Worm (Caenorhabditis elegans) whole organism, L1 larva: ENCODE measurements around the gene Y57A10C.9.
A peak's percentile ranks its signal among the peaks of the same experiment; 100 is the strongest.

ENCODE experiments used
- aha-1 ChIP-seq: fragments of 150-350 bp; optimal IDR thresholded peaks from 2 replicates; lab custom pipeline; 2014; ENCODE audit warnings: missing biosample characterization, missing genetic modification characterization
- alr-1 ChIP-seq: fragments of 200-800 bp; sonication (Bioruptor generic); optimal IDR thresholded peaks from 2 replicates; lab custom pipeline; 2018; ENCODE audit warnings: borderline replicate concordance, mild to moderate bottlenecking, missing genetic modification characterization, missing compliant biosample characterization
- aly-2 ChIP-seq: fragments of 150-350 bp; optimal IDR thresholded peaks from 2 replicates; lab custom pipeline; 2014; ENCODE audit warnings: missing biosample characterization, missing genetic modification characterization
- ama-1 ChIP-seq: fragments of 150-350 bp; optimal IDR thresholded peaks from 2 replicates; lab custom pipeline; 2014
- blmp-1 ChIP-seq: fragments of 150-350 bp; optimal IDR thresholded peaks from 2 replicates; lab custom pipeline; 2014; ENCODE audit warnings: missing biosample characterization, missing genetic modification characterization
- ceh-8 ChIP-seq: fragments of 200-800 bp; sonication (Bioruptor generic); optimal IDR thresholded peaks from 2 replicates; lab custom pipeline; 2018; ENCODE audit warnings: mild to moderate bottlenecking, missing genetic modification characterization, moderate library complexity, missing compliant biosample characterization
- ceh-88 ChIP-seq: fragments of 200-800 bp; sonication (Bioruptor generic); IDR thresholded peaks from 2 replicates; pipeline ENCODE4 v1.3.6; 2022; ENCODE audit warnings: missing genetic modification characterization, missing compliant biosample characterization
- ces-1 ChIP-seq: fragments of 150-350 bp; optimal IDR thresholded peaks from 2 replicates; lab custom pipeline; 2014; ENCODE audit warnings: missing biosample characterization, missing genetic modification reagents, missing genetic modification characterization
- dpl-1 ChIP-seq, 3 experiments: fragments of 150-350 bp in 2 of 3; sonication (generic microtip) in 1 of 3; optimal IDR thresholded peaks; 2 replicates each; lab custom pipeline; 2014 to 2017; ENCODE audit warnings: missing biosample characterization in 3 of 3, missing genetic modification characterization in 3 of 3, missing genetic modification reagents in 3 of 3
- efl-1 ChIP-seq, 4 experiments: fragments of 150-350 bp; optimal IDR thresholded peaks in 3 of 4; peaks in 1 of 4; 1 replicate in 1 of 4; 2 replicates in 3 of 4; lab custom pipeline; 2014; ENCODE audit warnings: missing biosample characterization in 2 of 4, missing genetic modification characterization in 2 of 4, missing genetic modification reagents in 2 of 4
- efl-3 ChIP-seq: fragments of 200-800 bp; sonication (Bioruptor generic); optimal IDR thresholded peaks from 2 replicates; lab custom pipeline; 2018; ENCODE audit warnings: mild to moderate bottlenecking, missing genetic modification characterization, missing compliant biosample characterization
- egl-13 ChIP-seq: sonication (generic microtip); optimal IDR thresholded peaks from 2 replicates; lab custom pipeline; 2016; ENCODE audit warnings: missing genotype, missing genetic modification reagents, missing genetic modification characterization, missing compliant biosample characterization
- ets-5 ChIP-seq: fragments of 200-800 bp; sonication (Bioruptor generic); IDR thresholded peaks from 2 replicates; pipeline ENCODE4 v1.3.6; 2022; ENCODE audit warnings: missing genetic modification characterization, missing compliant biosample characterization
- hlh-17 ChIP-seq: fragments of 200-800 bp; sonication (Bioruptor generic); optimal IDR thresholded peaks from 2 replicates; lab custom pipeline; 2018; ENCODE audit warnings: missing genetic modification characterization, mild to moderate bottlenecking, missing compliant biosample characterization, moderate library complexity, borderline replicate concordance
- hlh-4 ChIP-seq: sonication (generic microtip); optimal IDR thresholded peaks from 2 replicates; lab custom pipeline; 2016; ENCODE audit warnings: mild to moderate bottlenecking, missing genetic modification characterization, missing compliant biosample characterization
- irx-1 ChIP-seq: sonication (generic microtip); optimal IDR thresholded peaks from 2 replicates; lab custom pipeline; 2016; ENCODE audit warnings: missing genetic modification characterization, missing compliant biosample characterization
- mab-9 ChIP-seq: fragments of 200-800 bp; sonication (Bioruptor generic); IDR thresholded peaks from 2 replicates; pipeline ENCODE4 v1.3.6; 2022; ENCODE audit warnings: missing genetic modification reagents, missing genetic modification characterization, missing compliant biosample characterization
- nhr-76 ChIP-seq: sonication (generic microtip); optimal IDR thresholded peaks from 2 replicates; lab custom pipeline; 2017; ENCODE audit warnings: missing biosample characterization, missing genetic modification characterization
- nhr-77 ChIP-seq: fragments of 150-350 bp; optimal IDR thresholded peaks from 2 replicates; lab custom pipeline; 2014; ENCODE audit warnings: missing biosample characterization, missing genetic modification characterization
- nhr-85 ChIP-seq: sonication (generic microtip); peaks from one replicate; lab custom pipeline; 2016; ENCODE audit warnings: missing genetic modification characterization, inconsistent platforms, missing compliant biosample characterization
- pag-3 ChIP-seq: sonication (generic microtip); optimal IDR thresholded peaks from 2 replicates; lab custom pipeline; 2017; ENCODE audit warnings: missing genetic modification characterization, mild to moderate bottlenecking, missing compliant biosample characterization, antibody characterized with exemption, borderline replicate concordance; ENCODE audit not compliant: insufficient read depth
- pqm-1 ChIP-seq: sonication (generic microtip); optimal IDR thresholded peaks from 3 replicates; lab custom pipeline; 2017; ENCODE audit warnings: missing biosample characterization, missing genetic modification characterization
- skn-1 ChIP-seq: fragments of 150-350 bp; optimal IDR thresholded peaks from 2 replicates; lab custom pipeline; 2014; ENCODE audit warnings: missing biosample characterization, missing genetic modification characterization
- snu-23 ChIP-seq: sonication (generic microtip); optimal IDR thresholded peaks from 2 replicates; lab custom pipeline; 2016; ENCODE audit warnings: missing genetic modification characterization, missing compliant biosample characterization
- sup-37 ChIP-seq: fragments of 200-800 bp; sonication (Bioruptor generic); optimal IDR thresholded peaks from 2 replicates; lab custom pipeline; 2018; ENCODE audit warnings: mild to moderate bottlenecking, missing genetic modification characterization, missing compliant biosample characterization
- unc-30 ChIP-seq: sonication (generic microtip); optimal IDR thresholded peaks from 2 replicates; lab custom pipeline; 2017; ENCODE audit warnings: missing biosample characterization, missing genetic modification characterization
- unc-62 ChIP-seq: fragments of 150-350 bp; optimal IDR thresholded peaks from 2 replicates; lab custom pipeline; 2014; ENCODE audit warnings: missing biosample characterization, missing genetic modification reagents, missing genetic modification characterization
- unc-86 ChIP-seq: sonication (generic microtip); optimal IDR thresholded peaks from 2 replicates; lab custom pipeline; 2016; ENCODE audit warnings: missing genetic modification characterization, missing compliant biosample characterization
- unc-98 ChIP-seq: fragments of 200-800 bp; sonication (Bioruptor generic); IDR thresholded peaks from 2 replicates; pipeline ENCODE4 v1.3.6; 2022; ENCODE audit warnings: missing genetic modification characterization, missing compliant biosample characterization
- zip-4 ChIP-seq: fragments of 200-800 bp; sonication (Bioruptor generic); optimal IDR thresholded peaks from 2 replicates; lab custom pipeline; 2018; ENCODE audit warnings: mild to moderate bottlenecking, missing genetic modification characterization, moderate library complexity, missing compliant biosample characterization
- ztf-4 ChIP-seq: fragments of 150-350 bp; optimal IDR thresholded peaks from 2 replicates; lab custom pipeline; 2014; ENCODE audit warnings: missing biosample characterization, missing genetic modification characterization

The Y57A10C.9 gene

ce11 chrII:12467047-12467446 is 28.7 kb upstream of the Y57A10C.9 start, which contains the start of gene srg-16:
Gene srg-16, plus strand, starts transcription at chrII:12467133.
- TF ChIP-seq ces-1 (GFP tag; lab: Kevin White, UChicago) (no peak), efl-3 (no peak), ztf-4 (tag; lab: Kevin White, UChicago) (no peak), skn-1 (tag; lab: Kevin White, UChicago) (no peak), hlh-4 (tag; lab: Kevin White, UChicago) (no peak), irx-1 (tag; lab: Kevin White, UChicago) (no peak), alr-1 (tag; lab: Kevin White, UChicago) (no peak), nhr-76 (tag; lab: Kevin White, UChicago) (no peak), mab-9 (GFP tag; lab: Robert Waterston, UW) (no peak), pqm-1 (tag; lab: Kevin White, UChicago) (no peak), efl-1 (optimal IDR thresholded peaks at IDR 0.05; lab: Kevin White, UChicago) (no peak), efl-1 (GFP tag; optimal IDR thresholded peaks at IDR 0.05 in 1 of 2; lab: Kevin White, UChicago) (no peak), unc-98 (GFP tag; lab: Robert Waterston, UW) (no peak)

- TF ChIP-seq hlh-17 (GFP tag; lab: Kevin White, UChicago), result no peak
- no peak for TF ChIP-seq unc-98 (GFP tag; lab: Robert Waterston, UW)
- no peak for TF ChIP-seq ceh-8
- no peak for TF ChIP-seq pag-3 (tag; lab: Kevin White, UChicago)
- no peak for TF ChIP-seq nhr-85 (tag; lab: Kevin White, UChicago)
- TF ChIP-seq dpl-1 (GFP tag; optimal IDR thresholded peaks at IDR 0.05; lab: Kevin White, UChicago), result no peak
- no peak for TF ChIP-seq egl-13 (tag; lab: Kevin White, UChicago)
- no peak for TF ChIP-seq nhr-77
- TF ChIP-seq unc-30 (tag; lab: Kevin White, UChicago), result no peak
- TF ChIP-seq zip-4, result no peak
- no peak for TF ChIP-seq ets-5 (GFP tag; lab: Robert Waterston, UW)
- TF ChIP-seq ceh-88 (GFP tag; lab: Robert Waterston, UW), result no peak
- no peak for TF ChIP-seq alr-1 (tag; lab: Kevin White, UChicago)
- no peak for TF ChIP-seq sup-37
These were observed 27.2 kb upstream of the Y57A10C.9 start, which contains the start of gene sre-37 for ce11 chrII:12465557-12465956. Gene sre-37, plus strand, starts transcription at chrII:12465857.

- TF ChIP-seq aly-2 (tag; lab: Kevin White, UChicago), result no peak
- TF ChIP-seq hlh-17 (GFP tag; lab: Kevin White, UChicago), result no peak
- TF ChIP-seq unc-86 (tag; lab: Kevin White, UChicago), result no peak
- no peak for TF ChIP-seq unc-62 (GFP tag; lab: Kevin White, UChicago)
- no peak for TF ChIP-seq aha-1
- no peak for TF ChIP-seq pag-3 (tag; lab: Kevin White, UChicago)
- no peak for TF ChIP-seq snu-23 (GFP tag; lab: Kevin White, UChicago)
- TF ChIP-seq ama-1, result no peak
- no peak for TF ChIP-seq skn-1 (tag; lab: Kevin White, UChicago)
- TF ChIP-seq, all 84 proteins: peak for 0
These were observed 23.9 kb upstream of the Y57A10C.9 start, which contains the start of gene F15A4.2 for ce11 chrII:12462244-12462643. Gene F15A4.2, plus strand, starts transcription at chrII:12462544.

ce11 chrII:12460602-12461453 is 22.5 kb upstream of the Y57A10C.9 start, which contains the start of gene tag-280:
Gene tag-280, plus strand, starts transcription at chrII:12460652.
- no peak for TF ChIP-seq blmp-1 (tag; lab: Kevin White, UChicago)
- no peak for TF ChIP-seq efl-1 (optimal IDR thresholded peaks at IDR 0.05; lab: Kevin White, UChicago)
- TF ChIP-seq efl-1 (GFP tag; optimal IDR thresholded peaks at IDR 0.05 in 1 of 2; lab: Kevin White, UChicago), result peak in 1 of 2 experiments; percentile 59
- TF ChIP-seq skn-1 (tag; lab: Kevin White, UChicago), result no peak
- TF ChIP-seq, all 84 proteins: peak for 1
